Fruit fly (Drosophila melanogaster): ENCODE data around the gene PGS1.

The PGS1 gene

dm6 chr3R:18758548-18759257, 12.9 kb upstream of the PGS1 start, which contains the start of gene Epg5 (continued):
- peak; percentile 98 for TF ChIP-seq hb (GFP tag; IDR thresholded peaks at IDR 0.05; ENCODE audit: partially characterized antibody)
- TF ChIP-seq YL-1 (GFP tag; optimal IDR thresholded peaks at IDR 0.05): peak; percentile 78
- TF ChIP-seq CkIIα-i1 (GFP tag; IDR thresholded peaks at IDR 0.05): no peak
- no peak for TF ChIP-seq ro (GFP tag; IDR thresholded peaks at IDR 0.05)
- peak; percentile 63 for TF ChIP-seq CG4404 (GFP tag; IDR thresholded peaks at IDR 0.05)
- no peak for TF ChIP-seq Elba2 (GFP tag; optimal IDR thresholded peaks at IDR 0.05)
- TF ChIP-seq CG7928 (GFP tag; optimal IDR thresholded peaks at IDR 0.05): peak; percentile 93
- no peak for TF ChIP-seq Nf-YB (GFP tag; optimal IDR thresholded peaks at IDR 0.05)
- no peak for TF ChIP-seq Hmx (GFP tag; optimal IDR thresholded peaks at IDR 0.05)
- peak; percentile 73 for TF ChIP-seq ind (GFP tag; optimal IDR thresholded peaks at IDR 0.05)
- TF ChIP-seq mam (GFP tag; optimal IDR thresholded peaks at IDR 0.05): peak; percentile 81
- TF ChIP-seq CG10979 (tag; optimal IDR thresholded peaks at IDR 0.05): no peak
- peak; percentile 50 for TF ChIP-seq Fer2 (tag; optimal IDR thresholded peaks at IDR 0.05)
- peak; percentile 61 for TF ChIP-seq jumu (GFP tag; optimal IDR thresholded peaks at IDR 0.05)
- peak; percentile 99 for TF ChIP-seq CG13287 (GFP tag; IDR thresholded peaks at IDR 0.05; ENCODE audit: partially characterized antibody)
- TF ChIP-seq CG9797 (GFP tag; optimal IDR thresholded peaks at IDR 0.05): peak; percentile 22
- TF ChIP-seq Nf-YA (GFP tag; IDR thresholded peaks at IDR 0.05): 0 out of 2 replicates have a peak, but pooled peaks have one; percentile 20
- TF ChIP-seq CG5245 (GFP tag; optimal IDR thresholded peaks at IDR 0.05): peak; percentile 32
- TF ChIP-seq CG2199 (GFP tag; IDR thresholded peaks at IDR 0.05): no peak
- TF ChIP-seq Vsx1 (GFP tag; optimal IDR thresholded peaks at IDR 0.05): no peak
- peak; percentile 94 for TF ChIP-seq Opbp (GFP tag; IDR thresholded peaks at IDR 0.05; ENCODE audit: partially characterized antibody)
- no peak for TF ChIP-seq Sox100B (GFP tag; optimal IDR thresholded peaks at IDR 0.05)
- TF ChIP-seq B-H1 (GFP tag; IDR thresholded peaks at IDR 0.05): peak; percentile 31; the same call in 1 of the 3 replicates
- peak; percentile 75 for TF ChIP-seq vfl (GFP tag; optimal IDR thresholded peaks at IDR 0.05)
- no peak for TF ChIP-seq Lpt (GFP tag; optimal IDR thresholded peaks at IDR 0.05)
- TF ChIP-seq tll (GFP tag; optimal IDR thresholded peaks at IDR 0.05): peak in 1 of 2 experiments; percentile 62
- no peak for TF ChIP-seq CG7556 (GFP tag; optimal IDR thresholded peaks at IDR 0.05)
- no peak for TF ChIP-seq cad (GFP tag; optimal IDR thresholded peaks at IDR 0.05)
- TF ChIP-seq CG13296 (GFP tag; optimal IDR thresholded peaks at IDR 0.05): no peak
- TF ChIP-seq Max (GFP tag; optimal IDR thresholded peaks at IDR 0.05): peak; percentile 76
- TF ChIP-seq NC2β (GFP tag; optimal IDR thresholded peaks at IDR 0.05): peak; percentile 52
- no peak for TF ChIP-seq chm (GFP tag; IDR thresholded peaks at IDR 0.05)
- peak; percentile 82 for TF ChIP-seq pho (GFP tag; optimal IDR thresholded peaks at IDR 0.05)
- peak; percentile 85 for TF ChIP-seq CG4617 (GFP tag; optimal IDR thresholded peaks at IDR 0.05; ENCODE audit: borderline replicate concordance)
- peak; percentile 24 for TF ChIP-seq CG3163 (GFP tag; optimal IDR thresholded peaks at IDR 0.05)
- peak; percentile 50 for TF ChIP-seq fd96Cb (tag; optimal IDR thresholded peaks at IDR 0.05)
- TF ChIP-seq dimm (GFP tag; IDR thresholded peaks at IDR 0.05): no peak
- TF ChIP-seq Dfd (GFP tag; optimal IDR thresholded peaks at IDR 0.05): no peak
- no peak; the same call in 2 of the 3 replicates for TF ChIP-seq CG17361 (GFP tag; IDR thresholded peaks at IDR 0.05)
- TF ChIP-seq pb (GFP tag; optimal IDR thresholded peaks at IDR 0.05): peak; percentile 30
- TF ChIP-seq Ets97D (GFP tag; optimal IDR thresholded peaks at IDR 0.05): peak; percentile 76
- no peak for TF ChIP-seq CG30020 (tag; optimal IDR thresholded peaks at IDR 0.05)
- peak; percentile 12 to 85 for TF ChIP-seq crp (GFP tag; optimal IDR thresholded peaks at IDR 0.05)
- TF ChIP-seq CG13775 (GFP tag; optimal IDR thresholded peaks at IDR 0.05): peak; percentile 71
- TF ChIP-seq CG17359 (tag; optimal IDR thresholded peaks at IDR 0.05): no peak
- peak; percentile 82 for TF ChIP-seq HLH54F (GFP tag; optimal IDR thresholded peaks at IDR 0.05)
- TF ChIP-seq Dbx (GFP tag; IDR thresholded peaks at IDR 0.05): peak; percentile 80
- TF ChIP-seq CG3065 (GFP tag; optimal IDR thresholded peaks at IDR 0.05): no peak
- peak; percentile 58 for TF ChIP-seq trh (GFP tag; optimal IDR thresholded peaks at IDR 0.05)
- TF ChIP-seq twi (tag; optimal IDR thresholded peaks at IDR 0.05): no peak
